Worm (Caenorhabditis elegans): ENCODE data around the gene F47B7.5.

The F47B7.5 gene

ce11 chrX:3802743-3803142 lies 34.1 kb upstream of the F47B7.5 start (continued):
- no peak for TF ChIP-seq ZK337.2 (GFP tag; IDR thresholded peaks at IDR 0.05)
- TF ChIP-seq vab-7 (GFP tag; IDR thresholded peaks at IDR 0.05), result no peak
- TF ChIP-seq zfp-2 (tag; optimal IDR thresholded peaks at IDR 0.05), result no peak
- TF ChIP-seq nhr-102 (tag; optimal IDR thresholded peaks at IDR 0.05), result no peak
- TF ChIP-seq ceh-20 (GFP tag; IDR thresholded peaks at IDR 0.05), result peak; percentile 70
- TF ChIP-seq aha-1 (tag), result peak; percentile 95
- TF ChIP-seq ztf-11 (tag; optimal IDR thresholded peaks at IDR 0.05), result no peak
- no peak for TF ChIP-seq nhr-42 (GFP tag; IDR thresholded peaks at IDR 0.05)
- TF ChIP-seq nhr-77 (tag; optimal IDR thresholded peaks at IDR 0.05), result no peak
- no peak for TF ChIP-seq pqm-1 (tag; optimal IDR thresholded peaks at IDR 0.05)
- TF ChIP-seq Y48G9A.11 (GFP tag; IDR thresholded peaks at IDR 0.05), result no peak

ce11 chrX:3798288-3798687 lies 29.7 kb upstream of the F47B7.5 start:
- TF ChIP-seq set-16 (GFP tag; IDR thresholded peaks at IDR 0.05), result peak; percentile 64
- TF ChIP-seq F26F4.8 (GFP tag; conservative IDR thresholded peaks at IDR 0.05), result no peak
- TF ChIP-seq Y105C5A.15 (GFP tag; IDR thresholded peaks at IDR 0.05), result no peak
- no peak for TF ChIP-seq tra-1 (GFP tag; IDR thresholded peaks at IDR 0.05)
- no peak for TF ChIP-seq lsy-2 (tag; optimal IDR thresholded peaks at IDR 0.05)
- TF ChIP-seq ceh-20 (GFP tag; IDR thresholded peaks at IDR 0.05), result no peak
- TF ChIP-seq aha-1 (tag), result no peak

ce11 chrX:3797882-3798281 lies 29.3 kb upstream of the F47B7.5 start, which contains the start of gene abu-10:
Gene abu-10 (plus strand): TSS chrX:3798182.
- TF ChIP-seq ama-1 (optimal IDR thresholded peaks at IDR 0.05) (no peak), F49E8.2 (tag; optimal IDR thresholded peaks at IDR 0.05; ENCODE audit: borderline replicate concordance) (no peak), spr-3 (GFP tag; optimal IDR thresholded peaks at IDR 0.05) (no peak), fkh-10 (GFP tag; optimal IDR thresholded peaks at IDR 0.05) (no peak)

DNA sequence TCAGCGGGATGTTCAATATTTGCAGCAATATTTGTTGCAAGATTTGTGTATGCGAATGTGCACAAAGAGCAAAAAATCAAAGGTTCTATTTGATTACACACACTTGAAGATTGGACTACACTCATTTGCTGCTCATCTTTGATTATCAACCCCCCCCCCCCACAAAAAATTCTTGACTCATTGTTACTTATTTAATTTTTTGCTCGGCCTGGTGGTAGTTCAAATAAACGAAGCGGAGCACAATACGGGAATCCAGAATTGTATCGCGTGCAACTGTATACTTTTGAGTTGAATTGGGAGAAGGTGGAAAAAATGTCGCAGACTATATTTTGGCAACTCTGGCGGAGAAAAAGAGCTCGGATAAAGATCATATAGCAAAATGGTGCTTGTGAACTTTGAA lies 27.0 kb upstream of the F47B7.5 start, which contains the start of gene F35A5.5:
Gene F35A5.5, minus strand, starts transcription at position 101 of the 400 bp plus-strand sequence.
- TF ChIP-seq nhr-28 (tag; optimal IDR thresholded peaks at IDR 0.05) (no peak), pha-4 (GFP tag; IDR thresholded peaks at IDR 0.05) (no peak), pha-4 (tag; optimal IDR thresholded peaks at IDR 0.05) (no peak), T20F7.1 (GFP tag; optimal IDR thresholded peaks at IDR 0.05) (no peak), ceh-62 (tag; optimal IDR thresholded peaks at IDR 0.05) (no peak), nhr-6 (tag; optimal IDR thresholded peaks at IDR 0.05) (no peak), php-3 (GFP tag; IDR thresholded peaks at IDR 0.05) (no peak), madf-5 (GFP tag; IDR thresholded peaks at IDR 0.05) (no peak), dpl-1 (GFP tag; optimal IDR thresholded peaks at IDR 0.05) (no peak), hlh-30 (tag; optimal IDR thresholded peaks at IDR 0.05; ENCODE audit: insufficient read depth) (no peak), zfp-2 (tag; optimal IDR thresholded peaks at IDR 0.05) (no peak), daf-12 (tag; optimal IDR thresholded peaks at IDR 0.05) (no peak), pqm-1 (tag; optimal IDR thresholded peaks at IDR 0.05) (no peak), ceh-44 (GFP tag; IDR thresholded peaks at IDR 0.05) (no peak), snpc-1.2 (GFP tag; IDR thresholded peaks at IDR 0.05) (no peak), ceh-20 (GFP tag; IDR thresholded peaks at IDR 0.05) (no peak), set-16 (GFP tag; IDR thresholded peaks at IDR 0.05) (no peak), aha-1 (tag) (no peak), nhr-48 (tag; optimal IDR thresholded peaks at IDR 0.05) (no peak), hif-1 (tag; optimal IDR thresholded peaks at IDR 0.05) (no peak)

ce11 chrX:3794161-3794560 lies 25.5 kb upstream of the F47B7.5 start:
- TF ChIP-seq ceh-44 (GFP tag; IDR thresholded peaks at IDR 0.05) (no peak), ceh-82 (tag; optimal IDR thresholded peaks at IDR 0.05) (no peak), egl-43 (GFP tag; IDR thresholded peaks at IDR 0.05) (peak; percentile 57; the same call in 1 of the 2 replicates), madf-9 (GFP tag; conservative IDR thresholded peaks at IDR 0.05) (no peak), dve-1 (tag; optimal IDR thresholded peaks at IDR 0.05; ENCODE audit: insufficient read depth) (no peak), rbr-2 (tag; optimal IDR thresholded peaks at IDR 0.05) (no peak), aha-1 (tag) (peak; percentile 29), ZK546.5 (tag; optimal IDR thresholded peaks at IDR 0.05) (no peak), F49E8.2 (tag; optimal IDR thresholded peaks at IDR 0.05; ENCODE audit: borderline replicate concordance) (no peak), mxl-2 (GFP tag; conservative IDR thresholded peaks at IDR 0.05) (no peak), dmd-9 (GFP tag; IDR thresholded peaks at IDR 0.05) (no peak), Y48G9A.11 (GFP tag; IDR thresholded peaks at IDR 0.05) (no peak), arid-1 (GFP tag; conservative IDR thresholded peaks at IDR 0.05) (no peak), set-16 (GFP tag; IDR thresholded peaks at IDR 0.05) (peak; percentile 65; the same call in 1 of the 2 replicates)
